Fruit fly (Drosophila melanogaster) whole organism, prepupa: ENCODE data around the gene CG8509.

Experiments
- CG10631 ChIP-seq: fragments of 200-800 bp; sonication (Bioruptor generic); optimal IDR thresholded peaks from 2 replicates; lab custom pipeline; 2016; ENCODE audit warnings: missing biosample characterization, missing genetic modification characterization
- CG11294 ChIP-seq: fragments of 200-800 bp; sonication (Bioruptor generic); IDR thresholded peaks from 2 replicates; pipeline ENCODE4 v1.3.6; 2022; ENCODE audit warnings: missing biosample characterization, missing genetic modification characterization
- CG11762 ChIP-seq: fragments of 200-800 bp; sonication (Bioruptor generic); optimal IDR thresholded peaks from 3 replicates; lab custom pipeline; 2016; ENCODE audit warnings: missing biosample characterization, missing genetic modification characterization; ENCODE audit not compliant: insufficient read depth
- CG11902 ChIP-seq: fragments of 200-800 bp; sonication (Bioruptor generic); optimal IDR thresholded peaks from 3 replicates; lab custom pipeline; 2016; ENCODE audit warnings: missing biosample characterization, missing genetic modification characterization
- CG15336 ChIP-seq: fragments of 200-800 bp; sonication (Bioruptor generic); IDR thresholded peaks from 2 replicates; pipeline ENCODE4 v1.3.6; 2022; ENCODE audit warnings: missing biosample characterization, missing genetic modification characterization
- CG3919 ChIP-seq: fragments of 200-800 bp; sonication (Bioruptor generic); optimal IDR thresholded peaks from 3 replicates; lab custom pipeline; 2016; ENCODE audit warnings: missing biosample characterization, missing genetic modification characterization
- CG4318 ChIP-seq: fragments of 200-800 bp; sonication (Bioruptor generic); optimal IDR thresholded peaks from 3 replicates; lab custom pipeline; 2017; ENCODE audit warnings: missing biosample characterization, mild to moderate bottlenecking, missing genetic modification characterization
- CG6163 ChIP-seq: fragments of 200-800 bp; sonication (Bioruptor generic); IDR thresholded peaks from 3 replicates; pipeline ENCODE4 v1.3.6; 2022; ENCODE audit warnings: missing biosample characterization, missing genetic modification characterization
- CG6276 ChIP-seq: fragments of 200-800 bp; sonication (Bioruptor generic); optimal IDR thresholded peaks from 2 replicates; lab custom pipeline; 2017; ENCODE audit warnings: missing biosample characterization, mild to moderate bottlenecking, missing genetic modification characterization
- CG6792 ChIP-seq: fragments of 200-800 bp; sonication (Bioruptor generic); optimal IDR thresholded peaks from 3 replicates; lab custom pipeline; 2016; ENCODE audit warnings: missing biosample characterization, missing genetic modification characterization
- CG6808 ChIP-seq: fragments of 200-800 bp; sonication (Bioruptor generic); optimal IDR thresholded peaks from 3 replicates; lab custom pipeline; 2017; ENCODE audit warnings: missing biosample characterization, missing genetic modification characterization, mild to moderate bottlenecking, moderate library complexity, missing genetic modification reagents
- CG6854 ChIP-seq: fragments of 200-800 bp; sonication (Bioruptor generic); optimal IDR thresholded peaks from 2 replicates; lab custom pipeline; 2017; ENCODE audit warnings: missing biosample characterization, mild to moderate bottlenecking, missing genetic modification characterization
- CG8632 ChIP-seq: fragments of 200-800 bp; sonication (Bioruptor generic); optimal IDR thresholded peaks from 3 replicates; lab custom pipeline; 2016; ENCODE audit warnings: missing biosample characterization, missing genetic modification characterization
- Eip75B ChIP-seq: fragments of 200-800 bp; sonication (Bioruptor generic); optimal IDR thresholded peaks from 3 replicates; lab custom pipeline; 2016; ENCODE audit warnings: missing biosample characterization, missing genetic modification characterization
- Eip78C ChIP-seq: fragments of 200-800 bp; sonication (Bioruptor generic); peaks from one replicate; lab custom pipeline; 2016; ENCODE audit warnings: missing biosample characterization, missing genetic modification characterization
- Gug ChIP-seq: fragments of 200-800 bp; sonication (Bioruptor generic); IDR thresholded peaks from 2 replicates; pipeline ENCODE4 v1.3.6; 2022; ENCODE audit warnings: missing biosample characterization, missing genetic modification characterization
- Hr38 ChIP-seq: sonication (Bioruptor generic); optimal IDR thresholded peaks from 2 replicates; lab custom pipeline; 2016; ENCODE audit warnings: missing biosample characterization, missing genetic modification characterization
- Hr4 ChIP-seq: fragments of 200-800 bp; sonication (Bioruptor generic); optimal IDR thresholded peaks from 3 replicates; lab custom pipeline; 2016; ENCODE audit warnings: missing biosample characterization, missing genetic modification characterization
- Sox102F ChIP-seq: fragments of 200-800 bp; sonication (Bioruptor generic); optimal IDR thresholded peaks from 2 replicates; lab custom pipeline; 2016; ENCODE audit warnings: missing biosample characterization, mild to moderate bottlenecking, missing genetic modification characterization
- achi ChIP-seq: fragments of 200-800 bp; sonication (Bioruptor generic); optimal IDR thresholded peaks from 3 replicates; lab custom pipeline; 2016; ENCODE audit warnings: missing biosample characterization, missing genetic modification characterization
- acj6 ChIP-seq: fragments of 200-800 bp; sonication (Bioruptor generic); optimal IDR thresholded peaks from 3 replicates; lab custom pipeline; 2016; ENCODE audit warnings: missing biosample characterization, missing genetic modification characterization
- dac ChIP-seq: fragments of 200-800 bp; sonication (Bioruptor generic); optimal IDR thresholded peaks from 2 replicates; lab custom pipeline; 2017; ENCODE audit warnings: missing biosample characterization, mild to moderate bottlenecking, missing genetic modification characterization
- dsx ChIP-seq: fragments of 200-800 bp; optimal IDR thresholded peaks from 3 replicates; lab custom pipeline; 2019; ENCODE audit warnings: missing biosample characterization, mild to moderate bottlenecking, missing genetic modification characterization, moderate library complexity; ENCODE audit not compliant: poor library complexity, severe bottlenecking
- eg ChIP-seq: fragments of 200-800 bp; sonication (Bioruptor generic); IDR thresholded peaks from 3 replicates; pipeline ENCODE4 v1.3.6; 2022; ENCODE audit warnings: missing biosample characterization, missing genetic modification characterization
- esn ChIP-seq: fragments of 200-800 bp; sonication (Bioruptor generic); optimal IDR thresholded peaks from 2 replicates; lab custom pipeline; 2016; ENCODE audit warnings: missing biosample characterization, mild to moderate bottlenecking, missing genetic modification characterization, moderate library complexity
- fd59A ChIP-seq: fragments of 200-800 bp; sonication (Bioruptor generic); optimal IDR thresholded peaks from 2 replicates; lab custom pipeline; 2017; ENCODE audit warnings: missing biosample characterization, mild to moderate bottlenecking, missing genetic modification characterization, missing genetic modification reagents
- fd85E ChIP-seq: fragments of 200-800 bp; sonication (Bioruptor generic); optimal IDR thresholded peaks from 3 replicates; lab custom pipeline; 2016; ENCODE audit warnings: missing biosample characterization, missing genetic modification characterization
- fkh ChIP-seq: fragments of 200-800 bp; sonication (Bioruptor generic); optimal IDR thresholded peaks from 3 replicates; lab custom pipeline; 2017; ENCODE audit warnings: missing biosample characterization, mild to moderate bottlenecking, missing genetic modification characterization, moderate library complexity
- lz ChIP-seq: fragments of 200-800 bp; sonication (Bioruptor generic); optimal IDR thresholded peaks from 3 replicates; lab custom pipeline; 2016; ENCODE audit warnings: missing biosample characterization, missing genetic modification characterization
- pdm3 ChIP-seq: fragments of 200-800 bp; sonication (Bioruptor generic); optimal IDR thresholded peaks from 3 replicates; lab custom pipeline; 2016; ENCODE audit warnings: missing biosample characterization, missing genetic modification characterization
- salr ChIP-seq, 2 experiments: fragments of 200-800 bp; sonication (Bioruptor generic); optimal IDR thresholded peaks; 3 replicates each; lab custom pipeline; 2016 to 2018; ENCODE audit warnings: missing biosample characterization in 2 of 2, missing genetic modification characterization in 2 of 2, mild to moderate bottlenecking in 1 of 2
- spab ChIP-seq: fragments of 200-800 bp; sonication (Bioruptor generic); optimal IDR thresholded peaks from 2 replicates; lab custom pipeline; 2017; ENCODE audit warnings: missing biosample characterization, mild to moderate bottlenecking, missing genetic modification characterization, missing genetic modification reagents
- ss ChIP-seq, 2 experiments: fragments of 200-800 bp; sonication (Bioruptor generic); optimal IDR thresholded peaks; 2 replicates in 1 of 2; 3 replicates in 1 of 2; lab custom pipeline; 2017 to 2018; ENCODE audit warnings: mild to moderate bottlenecking in 2 of 2, missing biosample characterization in 2 of 2, missing genetic modification characterization in 2 of 2, moderate library complexity in 1 of 2
- svp ChIP-seq: fragments of 200-800 bp; sonication (Bioruptor generic); peaks from one replicate; lab custom pipeline; 2016; ENCODE audit warnings: missing biosample characterization, missing genetic modification characterization
- topi ChIP-seq: fragments of 200-800 bp; sonication (Bioruptor generic); optimal IDR thresholded peaks from 3 replicates; lab custom pipeline; 2016; ENCODE audit warnings: missing biosample characterization, missing genetic modification characterization

CG8509 gene

DNA sequence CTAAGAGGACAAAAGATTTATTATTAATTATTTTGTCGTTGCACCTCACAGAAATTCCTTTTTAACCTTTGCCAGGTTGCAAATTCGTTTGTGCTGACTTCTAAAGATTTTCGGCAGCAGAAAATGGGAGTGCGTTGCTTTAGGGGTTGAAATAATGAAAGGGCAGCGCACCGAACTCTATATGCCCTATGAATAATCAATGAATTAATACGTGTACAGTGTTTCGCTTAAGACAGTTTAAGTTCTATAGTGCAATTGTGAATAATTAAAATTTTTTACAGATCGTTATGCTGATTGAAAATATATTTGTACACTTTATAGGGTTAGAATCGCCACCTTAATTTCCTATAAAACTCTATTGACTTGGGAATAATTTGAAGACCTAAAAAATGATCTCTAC lies 6.8 kb downstream of the CG8509 start:
- TF ChIP-seq Eip78C (GFP tag; lab: Kevin White, UChicago) (peak; percentile 19), CG11762 (no peak)
- TF ChIP-seq, all 60 proteins: peak for 1

- no peak for TF ChIP-seq salr (GFP tag; optimal IDR thresholded peaks at IDR 0.05; lab: Kevin White, UChicago)
- TF ChIP-seq fd85E (GFP tag; lab: Kevin White, UChicago): no peak
- TF ChIP-seq Eip75B (GFP tag; lab: Kevin White, UChicago): no peak
- TF ChIP-seq CG3919 (GFP tag; lab: Kevin White, UChicago): no peak
- TF ChIP-seq Hr38 (GFP tag; lab: Kevin White, UChicago): no peak
- no peak for TF ChIP-seq lz (GFP tag; lab: Kevin White, UChicago)
- no peak for TF ChIP-seq CG8632 (GFP tag; lab: Kevin White, UChicago)
- no peak for TF ChIP-seq CG6163 (GFP tag; lab: Robert Waterston, UW)
- TF ChIP-seq CG15336 (GFP tag; lab: Robert Waterston, UW): no peak
- no peak for TF ChIP-seq dsx (GFP tag; lab: Kevin White, UChicago)
- TF ChIP-seq svp: no peak
- no peak for TF ChIP-seq spab (GFP tag; lab: Kevin White, UChicago)
- TF ChIP-seq achi (GFP tag; lab: Kevin White, UChicago): no peak
- no peak for TF ChIP-seq Gug (GFP tag; lab: Robert Waterston, UW)
- TF ChIP-seq acj6: no peak
- TF ChIP-seq CG6808 (GFP tag; lab: Kevin White, UChicago): no peak
Observed at dm6 chrX:15816905-15817304, 7.5 kb downstream of the CG8509 start.

DNA sequence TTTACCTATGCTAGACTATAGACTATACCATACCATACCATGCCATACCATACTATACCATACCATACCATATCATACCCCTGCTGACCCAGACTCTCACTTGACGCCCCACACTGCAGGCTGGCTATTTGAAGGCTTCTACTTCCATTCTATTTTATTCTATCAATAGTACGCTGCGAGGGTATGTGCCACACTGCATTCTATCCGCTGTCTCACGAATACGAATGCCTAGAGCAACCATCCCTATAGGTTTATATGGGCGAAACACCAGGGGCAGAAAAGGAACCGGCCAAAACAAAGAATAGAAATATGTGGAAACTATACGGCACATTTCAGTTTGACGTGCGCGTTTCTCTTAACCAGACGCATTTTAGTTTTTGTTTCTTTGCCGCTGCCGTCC lies 8.5 kb downstream of the CG8509 start:
- TF ChIP-seq topi (GFP tag; lab: Kevin White, UChicago): no peak
- no peak for TF ChIP-seq ss (GFP tag; optimal IDR thresholded peaks at IDR 0.05; lab: Kevin White, UChicago)
- no peak for TF ChIP-seq CG4318
- TF ChIP-seq fd59A (GFP tag; lab: Kevin White, UChicago): no peak
- TF ChIP-seq Sox102F (GFP tag; lab: Kevin White, UChicago): no peak
- TF ChIP-seq pdm3 (GFP tag; lab: Kevin White, UChicago): no peak
- TF ChIP-seq dac: no peak
- no peak for TF ChIP-seq CG6854 (GFP tag; lab: Kevin White, UChicago)
- TF ChIP-seq CG11762: no peak
- TF ChIP-seq CG6276 (GFP tag; lab: Kevin White, UChicago): no peak
- TF ChIP-seq CG11902 (GFP tag; lab: Kevin White, UChicago): no peak
- no peak for TF ChIP-seq CG11294 (GFP tag; lab: Robert Waterston, UW)
- no peak for TF ChIP-seq eg
- TF ChIP-seq fkh (GFP tag; lab: Kevin White, UChicago): no peak
- TF ChIP-seq achi (GFP tag; lab: Kevin White, UChicago): no peak
- TF ChIP-seq dsx (GFP tag; lab: Kevin White, UChicago): no peak

- TF ChIP-seq CG6854 (GFP tag; lab: Kevin White, UChicago): no peak
- TF ChIP-seq Eip78C (GFP tag; lab: Kevin White, UChicago): peak; percentile 74
- TF ChIP-seq esn (GFP tag; lab: Kevin White, UChicago): peak; percentile 25
- no peak for TF ChIP-seq Hr4 (GFP tag; lab: Kevin White, UChicago)
- no peak for TF ChIP-seq Sox102F (GFP tag; lab: Kevin White, UChicago)
- TF ChIP-seq fkh (GFP tag; lab: Kevin White, UChicago): no peak
- no peak for TF ChIP-seq CG15336 (GFP tag; lab: Robert Waterston, UW)
- TF ChIP-seq CG10631 (GFP tag; lab: Kevin White, UChicago): no peak
- no peak for TF ChIP-seq CG6792 (GFP tag; lab: Kevin White, UChicago)
- no peak for TF ChIP-seq spab (GFP tag; lab: Kevin White, UChicago)
Observed at dm6 chrX:15818608-15819184, 9.3 kb downstream of the CG8509 start.
